Worm (Caenorhabditis elegans): ENCODE data around the gene C50H2.5.

- no peak for TF ChIP-seq W03F9.2 (tag; optimal IDR thresholded peaks at IDR 0.05)
- TF ChIP-seq him-1 (tag; optimal IDR thresholded peaks at IDR 0.05) = no peak
Observed at ce11 chrV:9899278-9899677, 19.2 kb upstream of the C50H2.5 start, which contains the start of gene egl-47.
